Worm (Caenorhabditis elegans) whole organism, early embryonic: ENCODE results near the gene nas-29.

Experiments used
- B0310.2 ChIP-seq: sonication (generic microtip); optimal IDR thresholded peaks from 2 replicates; lab custom pipeline; 2016; ENCODE audit warnings: mild to moderate bottlenecking, missing genetic modification characterization, missing compliant biosample characterization
- F13C5.2 ChIP-seq: sonication (generic microtip); optimal IDR thresholded peaks from 2 replicates; lab custom pipeline; 2017; ENCODE audit warnings: mild to moderate bottlenecking, missing genetic modification characterization, inconsistent platforms, missing compliant biosample characterization
- aly-1 ChIP-seq: sonication (generic microtip); optimal IDR thresholded peaks from 2 replicates; lab custom pipeline; 2016; ENCODE audit warnings: missing genetic modification characterization, missing compliant biosample characterization
- ama-1 ChIP-seq: fragments of 150-350 bp; optimal IDR thresholded peaks from 2 replicates; lab custom pipeline; 2014
- ceh-13 ChIP-seq: fragments of 200-800 bp; sonication (Bioruptor generic); optimal IDR thresholded peaks from 2 replicates; lab custom pipeline; 2018; ENCODE audit warnings: mild to moderate bottlenecking, missing genetic modification characterization, missing compliant biosample characterization
- ceh-36 ChIP-seq: sonication (generic microtip); optimal IDR thresholded peaks from 2 replicates; lab custom pipeline; 2016; ENCODE audit warnings: missing genetic modification characterization, inconsistent platforms, missing compliant biosample characterization
- ets-7 ChIP-seq: sonication (generic microtip); optimal IDR thresholded peaks from 2 replicates; lab custom pipeline; 2016; ENCODE audit warnings: missing genotype, missing genetic modification characterization, missing compliant biosample characterization
- flt-1 ChIP-seq: fragments of 200-800 bp; sonication (Bioruptor generic); IDR thresholded peaks from 2 replicates; pipeline ENCODE4 v1.3.6; 2022; ENCODE audit warnings: missing genetic modification characterization, missing compliant biosample characterization
- hmbx-1 ChIP-seq: sonication (generic microtip); optimal IDR thresholded peaks from 2 replicates; lab custom pipeline; 2016; ENCODE audit warnings: mild to moderate bottlenecking, missing genetic modification characterization, missing compliant biosample characterization
- hmg-4 ChIP-seq: fragments of 200-800 bp; sonication (Bioruptor generic); optimal IDR thresholded peaks from 2 replicates; lab custom pipeline; 2018; ENCODE audit warnings: mild to moderate bottlenecking, missing genetic modification characterization, missing compliant biosample characterization
- hnd-1 ChIP-seq: sonication (generic microtip); optimal IDR thresholded peaks from 2 replicates; lab custom pipeline; 2016; ENCODE audit warnings: missing genetic modification characterization, missing compliant biosample characterization
- pes-1 ChIP-seq: fragments of 200-800 bp; sonication (Bioruptor generic); IDR thresholded peaks from 2 replicates; pipeline ENCODE4 v1.3.6; 2022; ENCODE audit warnings: missing genetic modification reagents, missing genetic modification characterization, missing compliant biosample characterization
- scrt-1 ChIP-seq: fragments of 200-800 bp; sonication (Bioruptor generic); IDR thresholded peaks from 2 replicates; pipeline ENCODE4 v1.3.6; 2022; ENCODE audit warnings: missing genetic modification characterization, missing compliant biosample characterization
- sea-1 ChIP-seq: fragments of 200-800 bp; sonication (Bioruptor generic); conservative IDR thresholded peaks from 2 replicates; pipeline ENCODE4 v1.3.6; 2022; ENCODE audit warnings: missing genetic modification characterization, missing compliant biosample characterization
- tbx-11 ChIP-seq: fragments of 200-800 bp; sonication (Bioruptor generic); IDR thresholded peaks from 2 replicates; pipeline ENCODE4 v1.3.6; 2022; ENCODE audit warnings: missing genetic modification characterization, missing compliant biosample characterization
- tbx-37 ChIP-seq: fragments of 200-800 bp; sonication (Bioruptor generic); conservative IDR thresholded peaks from 2 replicates; pipeline ENCODE4 v1.3.6; 2022; ENCODE audit warnings: missing genetic modification reagents, missing genetic modification characterization, missing compliant biosample characterization
- tra-4 ChIP-seq: sonication (generic microtip); optimal IDR thresholded peaks from 2 replicates; lab custom pipeline; 2017; ENCODE audit warnings: missing genetic modification characterization, missing compliant biosample characterization

nas-29 gene

DNA sequence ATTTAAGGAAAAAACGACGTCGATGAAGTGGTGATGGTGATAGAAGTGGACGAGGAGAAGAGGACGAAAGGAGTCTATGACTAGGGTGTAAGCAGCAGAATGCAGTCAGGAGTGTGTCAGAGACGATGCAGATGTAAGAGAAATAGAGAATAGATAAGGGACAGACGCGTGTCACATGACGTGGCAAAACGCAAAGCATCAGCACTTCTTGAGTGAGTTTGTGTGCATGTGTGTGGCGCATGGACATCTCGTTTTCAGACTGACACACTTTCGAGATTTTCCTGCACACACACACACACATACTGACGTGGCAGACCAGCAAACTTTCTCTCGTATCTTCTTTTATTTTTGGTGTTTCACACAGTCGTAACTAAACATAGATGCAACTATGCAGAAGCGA, 40.6 kb upstream of the nas-29 start:
- TF ChIP-seq sea-1 (GFP tag; lab: Robert Waterston, UW) (no peak), F13C5.2 (tag; lab: Kevin White, UChicago) (no peak), tbx-37 (GFP tag; lab: Robert Waterston, UW) (no peak), ceh-36 (no peak), ceh-13 (no peak), tbx-11 (GFP tag; lab: Robert Waterston, UW) (no peak), scrt-1 (GFP tag; lab: Robert Waterston, UW) (no peak), ama-1 (lab: Kevin White, UChicago) (no peak), tra-4 (tag; lab: Kevin White, UChicago) (no peak), hmg-4 (GFP tag; lab: Kevin White, UChicago) (no peak), pes-1 (GFP tag; lab: Robert Waterston, UW) (no peak), ets-7 (no peak), B0310.2 (tag; lab: Kevin White, UChicago) (no peak), aly-1 (tag; lab: Kevin White, UChicago) (no peak)

DNA sequence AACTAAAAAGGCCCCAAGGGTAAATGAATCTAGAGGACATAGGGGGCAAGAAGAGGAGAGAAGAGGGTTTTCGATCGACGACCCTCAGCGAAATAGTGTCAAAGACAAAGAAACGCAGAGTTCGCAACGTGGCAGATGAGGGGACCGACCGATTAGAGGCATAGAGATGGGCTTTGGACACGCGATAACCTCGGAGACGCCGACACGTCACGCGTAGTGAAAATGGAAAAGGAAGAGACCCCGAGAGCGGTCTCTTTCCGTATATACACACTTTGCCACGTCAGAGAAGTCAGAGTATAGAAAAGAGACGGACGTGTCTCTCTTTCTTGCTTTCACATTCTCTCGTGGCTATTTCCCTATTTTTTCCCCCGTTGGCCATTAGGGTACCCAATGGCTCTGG, 39.7 kb upstream of the nas-29 start:
- TF ChIP-seq hnd-1 (tag; lab: Kevin White, UChicago) (no peak), ceh-13 (no peak), F13C5.2 (tag; lab: Kevin White, UChicago) (peak; percentile 5), B0310.2 (tag; lab: Kevin White, UChicago) (no peak), flt-1 (GFP tag; lab: Robert Waterston, UW) (no peak), tbx-37 (GFP tag; lab: Robert Waterston, UW) (no peak), pes-1 (GFP tag; lab: Robert Waterston, UW) (0 out of 2 replicates have a peak, but pooled peaks have one; percentile 10), aly-1 (tag; lab: Kevin White, UChicago) (peak; percentile 59), hmbx-1 (tag; lab: Kevin White, UChicago) (no peak), ama-1 (lab: Kevin White, UChicago) (no peak), ceh-36 (no peak), hmg-4 (GFP tag; lab: Kevin White, UChicago) (peak; percentile 53), ets-7 (no peak), tra-4 (tag; lab: Kevin White, UChicago) (no peak), tbx-11 (GFP tag; lab: Robert Waterston, UW) (peak; percentile 54; the same call in 1 of the 2 replicates)

DNA sequence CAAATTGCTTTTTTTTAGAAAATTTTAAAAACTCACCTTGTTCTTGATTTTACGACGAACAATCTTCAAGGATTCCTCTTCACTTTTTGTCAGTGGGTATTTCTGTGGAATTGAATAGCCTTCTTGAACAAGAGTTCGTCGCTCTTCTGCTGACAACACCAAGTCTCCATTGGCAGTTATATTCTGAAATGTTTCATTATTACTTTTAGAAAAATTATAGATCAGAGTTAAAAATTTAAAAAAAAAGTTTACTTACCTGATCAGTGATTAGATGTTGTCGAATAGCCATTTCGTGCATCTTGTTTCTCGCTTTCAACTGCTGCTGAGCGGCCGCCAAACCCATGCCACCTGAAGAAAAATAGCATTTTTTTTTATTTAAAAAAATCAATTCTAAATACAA, 38.4 kb upstream of the nas-29 start:
- no peak for TF ChIP-seq tbx-37 (GFP tag; lab: Robert Waterston, UW)
- no peak for TF ChIP-seq ama-1 (lab: Kevin White, UChicago)
- TF ChIP-seq ceh-13 = no peak
- TF ChIP-seq aly-1 (tag; lab: Kevin White, UChicago) = no peak
- TF ChIP-seq hmg-4 (GFP tag; lab: Kevin White, UChicago) = no peak
- TF ChIP-seq ceh-36 = no peak
- no peak for TF ChIP-seq flt-1 (GFP tag; lab: Robert Waterston, UW)
- TF ChIP-seq scrt-1 (GFP tag; lab: Robert Waterston, UW) = no peak
- TF ChIP-seq tbx-11 (GFP tag; lab: Robert Waterston, UW) = no peak
- TF ChIP-seq pes-1 (GFP tag; lab: Robert Waterston, UW) = no peak
- no peak for TF ChIP-seq ets-7
- TF ChIP-seq sea-1 (GFP tag; lab: Robert Waterston, UW) = no peak

DNA sequence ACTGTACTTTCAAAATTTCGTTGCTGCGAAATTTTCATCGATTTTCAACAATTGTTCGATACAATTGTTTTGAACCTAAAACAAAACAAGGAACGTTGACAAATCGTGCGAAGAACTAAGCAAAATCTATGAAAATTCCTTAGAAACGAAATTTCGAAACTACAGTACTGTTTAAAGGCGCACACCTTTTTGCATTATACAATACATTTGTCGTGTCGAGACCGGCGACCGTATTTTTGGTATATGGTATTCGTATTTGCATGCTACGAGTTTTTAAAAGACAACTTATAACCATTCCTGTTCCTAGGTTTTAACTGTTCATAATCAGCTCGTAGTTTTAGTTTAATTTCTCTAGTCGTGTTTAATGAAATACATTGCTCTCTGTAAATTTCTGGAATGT, 36.8 kb upstream of the nas-29 start:
- no peak for TF ChIP-seq B0310.2 (tag; lab: Kevin White, UChicago)
- no peak for TF ChIP-seq sea-1 (GFP tag; lab: Robert Waterston, UW)
- no peak for TF ChIP-seq hmg-4 (GFP tag; lab: Kevin White, UChicago)
- no peak for TF ChIP-seq ets-7
- TF ChIP-seq ama-1 (lab: Kevin White, UChicago) = no peak
- TF ChIP-seq aly-1 (tag; lab: Kevin White, UChicago) = no peak
- no peak for TF ChIP-seq flt-1 (GFP tag; lab: Robert Waterston, UW)
- TF ChIP-seq pes-1 (GFP tag; lab: Robert Waterston, UW) = no peak
- no peak for TF ChIP-seq tbx-11 (GFP tag; lab: Robert Waterston, UW)
- no peak for TF ChIP-seq ceh-13
- no peak for TF ChIP-seq hnd-1 (tag; lab: Kevin White, UChicago)
- TF ChIP-seq scrt-1 (GFP tag; lab: Robert Waterston, UW) = no peak
- TF ChIP-seq F13C5.2 (tag; lab: Kevin White, UChicago) = no peak
- TF ChIP-seq ceh-36 = no peak

DNA sequence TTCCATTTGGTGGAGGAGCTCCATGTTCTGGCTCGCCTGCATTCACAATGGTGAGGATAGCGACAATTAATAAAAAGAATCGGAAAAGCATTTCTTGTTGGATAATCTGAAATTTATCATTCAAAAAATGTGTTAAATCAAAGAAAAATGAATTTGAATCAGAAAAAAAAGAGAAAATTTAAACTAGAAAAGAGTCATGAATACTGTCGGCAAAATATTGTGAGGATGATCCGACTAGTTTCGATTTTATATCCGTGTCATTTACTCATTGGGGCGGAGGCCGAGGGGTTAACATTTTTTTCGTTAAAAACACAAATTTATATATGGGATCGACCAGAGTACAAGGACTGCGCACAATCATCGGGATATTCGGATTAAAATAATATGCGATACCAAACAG, 36.1 kb upstream of the nas-29 start, which contains the start of gene C27D6.12:
Gene C27D6.12 (minus strand): TSS at position 101 of the 400 bp plus-strand sequence.
- TF ChIP-seq F13C5.2 (tag; lab: Kevin White, UChicago) (no peak), ets-7 (no peak), hnd-1 (tag; lab: Kevin White, UChicago) (no peak), pes-1 (GFP tag; lab: Robert Waterston, UW) (no peak), tra-4 (tag; lab: Kevin White, UChicago) (no peak), B0310.2 (tag; lab: Kevin White, UChicago) (no peak), sea-1 (GFP tag; lab: Robert Waterston, UW) (no peak), tbx-37 (GFP tag; lab: Robert Waterston, UW) (no peak), tbx-11 (GFP tag; lab: Robert Waterston, UW) (no peak), scrt-1 (GFP tag; lab: Robert Waterston, UW) (no peak), aly-1 (tag; lab: Kevin White, UChicago) (no peak), hmbx-1 (tag; lab: Kevin White, UChicago) (no peak), flt-1 (GFP tag; lab: Robert Waterston, UW) (no peak)

DNA sequence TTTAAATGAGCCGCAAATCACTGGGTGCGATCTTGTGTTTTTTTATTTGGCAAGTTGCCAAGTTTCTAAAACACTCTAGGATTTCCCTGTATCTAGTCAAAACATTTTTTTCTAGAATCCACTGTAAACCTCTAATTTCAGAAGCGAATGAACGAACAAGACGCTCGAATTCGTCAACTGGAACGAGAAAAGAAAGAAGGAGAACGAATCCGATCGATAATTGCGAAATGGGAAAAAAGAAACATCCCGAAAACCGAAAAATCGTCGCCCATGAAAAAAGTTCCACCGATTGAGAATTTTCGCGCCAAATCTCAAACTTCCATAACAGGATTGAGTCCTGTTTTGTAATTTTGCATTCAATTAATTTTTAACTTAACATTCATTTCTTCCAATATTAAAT, 35.1 kb upstream of the nas-29 start:
- TF ChIP-seq ceh-13 = no peak
- TF ChIP-seq hmg-4 (GFP tag; lab: Kevin White, UChicago) = no peak
- TF ChIP-seq scrt-1 (GFP tag; lab: Robert Waterston, UW) = no peak
- TF ChIP-seq ceh-36 = no peak

DNA sequence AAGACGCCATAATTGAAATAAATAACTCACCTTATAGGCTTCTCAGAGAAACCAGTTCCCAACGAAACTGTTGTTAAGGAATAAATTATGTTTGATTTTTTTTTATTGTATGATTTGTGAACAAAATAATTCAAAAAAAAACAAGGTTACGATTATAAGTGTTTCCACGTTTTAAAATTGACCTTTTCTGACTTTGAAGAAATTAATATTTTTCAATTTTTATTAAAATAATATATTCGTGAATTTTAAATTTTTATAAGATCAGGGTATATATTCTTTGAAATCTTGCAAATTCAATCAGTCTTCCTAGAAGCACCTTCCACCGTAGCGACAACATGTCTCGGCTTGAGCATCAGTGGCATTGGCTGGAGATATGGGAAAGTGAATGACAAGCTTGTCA, 32.5 kb upstream of the nas-29 start, which contains the start of gene C27D6.3:
Gene C27D6.3 (minus strand): TSS at position 101 of the 400 bp plus-strand sequence.
- TF ChIP-seq hnd-1 (tag; lab: Kevin White, UChicago) = no peak
